Worm (Caenorhabditis elegans): ENCODE data around the gene C38H2.2.
A peak's percentile ranks its signal among the peaks of the same experiment; 100 is the strongest.

C38H2.2 gene

ce11 chrIII:10347049-10347448 is 34.5 kb upstream of the C38H2.2 start, which contains the start of gene tbx-8:
TSS of gene tbx-8 (plus strand) at chrIII:10347349.
- TF ChIP-seq alr-1 (tag; optimal IDR thresholded peaks at IDR 0.05) (no peak), sem-4 (tag; optimal IDR thresholded peaks at IDR 0.05) (no peak), nhr-10 (tag; optimal IDR thresholded peaks at IDR 0.05) (no peak), aly-2 (tag; optimal IDR thresholded peaks at IDR 0.05) (no peak), nhr-11 (tag; optimal IDR thresholded peaks at IDR 0.05) (no peak), egl-27 (tag; optimal IDR thresholded peaks at IDR 0.05) (no peak), peb-1 (tag; optimal IDR thresholded peaks at IDR 0.05) (no peak), crh-2 (tag; optimal IDR thresholded peaks at IDR 0.05) (no peak), gmeb-1 (tag; optimal IDR thresholded peaks at IDR 0.05) (no peak), dmd-4 (tag; optimal IDR thresholded peaks at IDR 0.05) (no peak), snpc-4 (tag; optimal IDR thresholded peaks at IDR 0.05) (no peak), unc-62 (GFP tag; optimal IDR thresholded peaks at IDR 0.05) (no peak), skn-1 (tag; optimal IDR thresholded peaks at IDR 0.05) (no peak), nhr-21 (tag; optimal IDR thresholded peaks at IDR 0.05) (no peak), lin-39 (tag; optimal IDR thresholded peaks at IDR 0.05) (no peak), ama-1 (optimal IDR thresholded peaks at IDR 0.05) (no peak)

- TF ChIP-seq lin-39 (tag; optimal IDR thresholded peaks at IDR 0.05): no peak
- no peak for TF ChIP-seq gmeb-1 (tag; optimal IDR thresholded peaks at IDR 0.05)
- TF ChIP-seq ceh-16 (tag; optimal IDR thresholded peaks at IDR 0.05): no peak
- no peak for TF ChIP-seq nhr-10 (tag; optimal IDR thresholded peaks at IDR 0.05)
- no peak for TF ChIP-seq F13H6.1 (tag; optimal IDR thresholded peaks at IDR 0.05)
- TF ChIP-seq ceh-82 (tag; optimal IDR thresholded peaks at IDR 0.05): no peak
- TF ChIP-seq snpc-4 (tag; optimal IDR thresholded peaks at IDR 0.05): no peak
- no peak for TF ChIP-seq elt-3 (tag; optimal IDR thresholded peaks at IDR 0.05)
These were observed 29.9 kb upstream of the C38H2.2 start, which contains the start of gene T07C4.3 for ce11 chrIII:10351595-10352207. TSS of gene T07C4.3 (plus strand) at chrIII:10352157.

- TF ChIP-seq crh-2 (tag; optimal IDR thresholded peaks at IDR 0.05) (no peak), blmp-1 (tag; optimal IDR thresholded peaks at IDR 0.05; ENCODE audit: insufficient read depth) (no peak), ztf-1 (GFP tag; conservative IDR thresholded peaks at IDR 0.05) (no peak), nhr-25 (tag; optimal IDR thresholded peaks at IDR 0.05) (no peak), mbf-1 (tag; optimal IDR thresholded peaks at IDR 0.05) (no peak), ama-1 (optimal IDR thresholded peaks at IDR 0.05) (no peak), nhr-11 (tag; optimal IDR thresholded peaks at IDR 0.05) (no peak), Y55F3AM.14 (GFP tag; optimal IDR thresholded peaks at IDR 0.05) (no peak), lin-13 (GFP tag; optimal IDR thresholded peaks at IDR 0.05) (no peak), elt-3 (tag; optimal IDR thresholded peaks at IDR 0.05) (no peak), sma-9 (GFP tag; optimal IDR thresholded peaks at IDR 0.05) (no peak), sma-9 (tag; optimal IDR thresholded peaks at IDR 0.05) (no peak), nhr-237 (tag; optimal IDR thresholded peaks at IDR 0.05) (no peak), ztf-4 (tag; optimal IDR thresholded peaks at IDR 0.05) (no peak), unc-62 (GFP tag; optimal IDR thresholded peaks at IDR 0.05) (no peak), aly-2 (tag; optimal IDR thresholded peaks at IDR 0.05) (no peak), zag-1 (tag; optimal IDR thresholded peaks at IDR 0.05) (no peak), egl-27 (tag; optimal IDR thresholded peaks at IDR 0.05) (no peak)
These were observed 28.1 kb upstream of the C38H2.2 start for ce11 chrIII:10353423-10353822.

ce11 chrIII:10354591-10354990 is 27.0 kb upstream of the C38H2.2 start:
- TF ChIP-seq zag-1 (tag; optimal IDR thresholded peaks at IDR 0.05): no peak
- TF ChIP-seq crh-2 (tag; optimal IDR thresholded peaks at IDR 0.05): peak; percentile 25
- TF ChIP-seq sem-4 (tag; optimal IDR thresholded peaks at IDR 0.05): no peak
- TF ChIP-seq sma-3 (GFP tag; optimal IDR thresholded peaks at IDR 0.05): no peak

- TF ChIP-seq ceh-82 (tag; optimal IDR thresholded peaks at IDR 0.05) (no peak), fos-1 (tag; optimal IDR thresholded peaks at IDR 0.05) (peak; percentile 75), sma-9 (GFP tag; optimal IDR thresholded peaks at IDR 0.05) (peak; percentile 54), sma-9 (tag; optimal IDR thresholded peaks at IDR 0.05) (no peak), aly-2 (tag; optimal IDR thresholded peaks at IDR 0.05) (no peak), gmeb-1 (tag; optimal IDR thresholded peaks at IDR 0.05) (peak; percentile 37), crh-2 (tag; optimal IDR thresholded peaks at IDR 0.05) (peak; percentile 38)
These were observed 26.2 kb upstream of the C38H2.2 start, which contains the start of gene spp-1 for ce11 chrIII:10355382-10355781. TSS of gene spp-1 (minus strand) at chrIII:10355668.

Data from whole organism, L2 larva.